Fruit fly (Drosophila melanogaster): ENCODE measurements around the gene CG7168.

DNA sequence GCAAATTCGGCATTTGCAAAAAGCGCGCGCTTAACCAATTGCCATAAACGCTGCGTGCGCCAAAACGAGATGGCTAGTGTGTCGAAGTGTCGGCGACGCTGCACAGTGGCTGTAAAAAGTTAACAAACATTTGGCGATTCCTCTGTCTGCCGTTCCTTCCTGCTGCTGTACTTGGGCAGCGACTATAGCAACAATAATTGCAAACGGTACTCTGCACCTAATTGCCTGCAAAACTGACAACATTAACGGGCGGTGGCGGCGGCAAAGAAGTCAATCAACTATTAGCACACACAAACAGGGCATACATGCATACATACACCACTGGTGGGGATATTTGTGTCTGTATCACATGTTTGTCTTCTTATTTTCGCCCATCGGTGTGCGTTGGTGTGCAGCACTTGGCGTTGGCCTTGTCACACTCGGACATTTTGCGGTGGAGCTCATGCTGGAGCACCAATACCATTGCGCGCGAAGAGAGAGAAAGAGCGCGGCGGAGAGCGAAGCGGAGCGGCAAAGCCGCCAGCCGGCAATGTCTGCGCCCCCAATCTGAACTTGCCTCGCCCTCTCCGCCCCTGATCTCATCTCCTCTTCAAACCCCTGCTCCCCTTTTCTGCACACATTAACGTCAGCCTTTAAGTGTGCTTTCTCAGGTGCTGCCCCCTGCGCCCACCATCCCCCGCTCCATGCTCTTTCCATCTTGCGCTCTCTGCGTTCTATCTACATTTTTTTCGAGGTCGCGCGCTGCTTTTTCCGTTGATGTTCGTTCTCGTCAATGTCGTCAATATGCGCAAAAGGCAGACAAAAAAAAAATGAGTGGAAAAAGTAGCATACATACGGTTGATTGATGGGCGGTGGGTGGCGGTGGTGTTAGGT, 18.5 kb upstream of the CG7168 start:
- TF ChIP-seq CG32121 (GFP tag; IDR thresholded peaks at IDR 0.05), result peak; percentile 36; the same call in 1 of the 2 replicates
- peak; percentile 4 for TF ChIP-seq CG8301 (tag; optimal IDR thresholded peaks at IDR 0.05)
- TF ChIP-seq D1 (tag; optimal IDR thresholded peaks at IDR 0.05), result no peak
- TF ChIP-seq CG13204 (GFP tag; optimal IDR thresholded peaks at IDR 0.05), result peak; percentile 87
- peak; percentile 61 for TF ChIP-seq Ets98B (GFP tag; IDR thresholded peaks at IDR 0.05)
- TF ChIP-seq EcR (GFP tag; optimal IDR thresholded peaks at IDR 0.05), result peak; percentile 93
- TF ChIP-seq CG4496 (GFP tag; IDR thresholded peaks at IDR 0.05), result no peak
- TF ChIP-seq gl (tag; optimal IDR thresholded peaks at IDR 0.05), result no peak
- no peak for TF ChIP-seq CG14655 (GFP tag; optimal IDR thresholded peaks at IDR 0.05)
